Fruit fly (Drosophila melanogaster) whole organism, adult: Measurements from ENCODE around the gene CG14840.

Experiments used
- CG11617 ChIP-seq: fragments of 200-800 bp; sonication (Bioruptor generic); optimal IDR thresholded peaks from 2 replicates; lab custom pipeline; 2017; ENCODE audit warnings: mild to moderate bottlenecking, missing biosample characterization, missing genetic modification reagents, missing genetic modification characterization
- CG12768 ChIP-seq: fragments of 200-800 bp; sonication (Bioruptor generic); optimal IDR thresholded peaks from 2 replicates; lab custom pipeline; 2017; ENCODE audit warnings: missing biosample characterization, missing genetic modification characterization, mild to moderate bottlenecking, moderate library complexity, missing genetic modification reagents
- CG14711 ChIP-seq: fragments of 200-800 bp; sonication (Bioruptor generic); optimal IDR thresholded peaks from 2 replicates; lab custom pipeline; 2018; ENCODE audit warnings: missing biosample characterization, mild to moderate bottlenecking, missing genetic modification characterization, moderate library complexity
- CG1620 ChIP-seq: fragments of 200-800 bp; sonication (Bioruptor generic); optimal IDR thresholded peaks from 2 replicates; lab custom pipeline; 2016; ENCODE audit warnings: missing biosample characterization, missing genetic modification characterization
- CG33017 ChIP-seq: fragments of 200-800 bp; sonication (Bioruptor generic); optimal IDR thresholded peaks from 2 replicates; lab custom pipeline; 2018; ENCODE audit warnings: missing biosample characterization, mild to moderate bottlenecking, missing genetic modification characterization, moderate library complexity
- CG5204 ChIP-seq: fragments of 200-800 bp; sonication (Bioruptor generic); optimal IDR thresholded peaks from 2 replicates; lab custom pipeline; 2016; ENCODE audit warnings: missing biosample characterization, missing genetic modification characterization
- CG7045 ChIP-seq: fragments of 200-800 bp; sonication (Bioruptor generic); optimal IDR thresholded peaks from 2 replicates; lab custom pipeline; 2017; ENCODE audit warnings: missing biosample characterization, mild to moderate bottlenecking, missing genetic modification characterization
- CG7101 ChIP-seq: fragments of 200-800 bp; sonication (Bioruptor generic); optimal IDR thresholded peaks from 2 replicates; lab custom pipeline; 2018; ENCODE audit warnings: missing biosample characterization, mild to moderate bottlenecking, missing genetic modification characterization, moderate library complexity
- Clk ChIP-seq: fragments of 200-800 bp; sonication (Bioruptor generic); optimal IDR thresholded peaks from 2 replicates; lab custom pipeline; 2017; ENCODE audit warnings: missing biosample characterization, missing genetic modification characterization
- Crg-1 ChIP-seq: fragments of 200-800 bp; sonication (Bioruptor generic); optimal IDR thresholded peaks from 2 replicates; lab custom pipeline; 2016; ENCODE audit warnings: missing biosample characterization, missing genetic modification characterization
- Hr96 ChIP-seq: fragments of 200-800 bp; sonication (Bioruptor generic); optimal IDR thresholded peaks from 2 replicates; lab custom pipeline; 2016; ENCODE audit warnings: missing biosample characterization, missing genetic modification characterization
- Mnt ChIP-seq: fragments of 200-800 bp; sonication (Bioruptor generic); optimal IDR thresholded peaks from 2 replicates; lab custom pipeline; 2016; ENCODE audit warnings: missing biosample characterization, mild to moderate bottlenecking, missing genetic modification characterization
- bab1 ChIP-seq: fragments of 200-800 bp; sonication (Bioruptor generic); optimal IDR thresholded peaks from 3 replicates; lab custom pipeline; 2019; ENCODE audit warnings: missing biosample characterization, mild to moderate bottlenecking, missing genetic modification characterization, moderate library complexity
- cic ChIP-seq: fragments of 200-800 bp; sonication (Bioruptor generic); optimal IDR thresholded peaks from 2 replicates; lab custom pipeline; 2017; ENCODE audit warnings: missing biosample characterization, mild to moderate bottlenecking, missing genetic modification characterization, moderate library complexity
- cnc ChIP-seq, 2 experiments: fragments of >200 bp; optimal IDR thresholded peaks; 2 replicates each; lab custom pipeline; 2017
- kay ChIP-seq: fragments of 200-800 bp; sonication (Bioruptor generic); peaks from one replicate; lab custom pipeline; 2016; ENCODE audit warnings: missing biosample characterization, missing genetic modification characterization, borderline replicate concordance
- ovo ChIP-seq: fragments of 200-800 bp; sonication (Bioruptor generic); optimal IDR thresholded peaks from 2 replicates; lab custom pipeline; 2016; ENCODE audit warnings: missing biosample characterization, missing genetic modification characterization
- pad ChIP-seq: fragments of 200-800 bp; sonication (Bioruptor generic); optimal IDR thresholded peaks from 3 replicates; lab custom pipeline; 2017; ENCODE audit warnings: missing biosample characterization, missing genetic modification characterization, mild to moderate bottlenecking, moderate library complexity, missing genetic modification reagents
- tj ChIP-seq: fragments of 200-800 bp; sonication (Bioruptor generic); optimal IDR thresholded peaks from 3 replicates; lab custom pipeline; 2017; ENCODE audit warnings: missing biosample characterization, mild to moderate bottlenecking, missing genetic modification characterization, moderate library complexity
- toe ChIP-seq: fragments of 200-800 bp; sonication (Bioruptor generic); optimal IDR thresholded peaks from 2 replicates; lab custom pipeline; 2016; ENCODE audit warnings: missing biosample characterization, missing genetic modification characterization

The CG14840 gene

DNA sequence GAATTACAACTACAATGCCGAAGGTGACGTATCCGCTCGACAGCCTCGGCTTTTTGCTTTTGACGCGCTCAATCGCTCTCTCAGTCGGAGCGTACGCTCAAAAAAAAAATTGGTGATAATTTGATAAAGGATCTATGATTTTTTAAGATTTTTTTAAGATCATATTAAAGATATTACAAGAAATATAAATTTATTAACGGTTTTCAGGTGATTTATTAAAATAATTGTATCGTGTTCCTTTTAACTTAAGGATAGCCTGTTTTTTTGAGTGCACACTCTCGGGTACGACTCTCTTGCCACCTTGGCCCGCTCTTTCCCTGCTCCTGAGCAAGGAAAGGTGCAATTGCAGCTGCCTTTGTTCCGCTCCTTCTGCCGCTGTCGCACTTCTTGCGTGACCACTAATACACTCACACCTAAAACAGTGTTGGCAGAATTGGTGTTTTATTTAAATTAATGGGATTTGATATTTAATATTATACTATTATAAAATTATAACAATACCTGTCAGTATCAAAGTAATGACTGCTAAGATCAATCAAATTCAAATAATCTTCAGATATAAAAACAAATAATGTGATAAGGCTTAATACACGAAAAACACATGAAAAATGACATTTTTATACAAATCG is 17.0 kb upstream of the CG14840 start:
- TF ChIP-seq CG7045 (GFP tag; lab: Kevin White, UChicago) (peak; percentile 71), CG33017 (tag; lab: Kevin White, UChicago) (peak; percentile 80), CG5204 (GFP tag; lab: Kevin White, UChicago) (peak; percentile 36), CG12768 (GFP tag; lab: Kevin White, UChicago) (peak; percentile 42), Clk (GFP tag; lab: Kevin White, UChicago) (peak; percentile 41), bab1 (GFP tag; lab: Kevin White, UChicago) (no peak), CG14711 (tag; lab: Kevin White, UChicago) (peak; percentile 65), tj (GFP tag; lab: Kevin White, UChicago) (no peak), ovo (GFP tag; lab: Kevin White, UChicago) (no peak), toe (GFP tag; lab: Kevin White, UChicago) (peak; percentile 32), CG11617 (GFP tag; lab: Kevin White, UChicago) (peak; percentile 1), kay (peak; percentile 64), cnc (optimal IDR thresholded peaks at IDR 0.05; lab: Kevin White, UChicago) (no peak), CG7101 (tag; lab: Kevin White, UChicago) (peak; percentile 60)

DNA sequence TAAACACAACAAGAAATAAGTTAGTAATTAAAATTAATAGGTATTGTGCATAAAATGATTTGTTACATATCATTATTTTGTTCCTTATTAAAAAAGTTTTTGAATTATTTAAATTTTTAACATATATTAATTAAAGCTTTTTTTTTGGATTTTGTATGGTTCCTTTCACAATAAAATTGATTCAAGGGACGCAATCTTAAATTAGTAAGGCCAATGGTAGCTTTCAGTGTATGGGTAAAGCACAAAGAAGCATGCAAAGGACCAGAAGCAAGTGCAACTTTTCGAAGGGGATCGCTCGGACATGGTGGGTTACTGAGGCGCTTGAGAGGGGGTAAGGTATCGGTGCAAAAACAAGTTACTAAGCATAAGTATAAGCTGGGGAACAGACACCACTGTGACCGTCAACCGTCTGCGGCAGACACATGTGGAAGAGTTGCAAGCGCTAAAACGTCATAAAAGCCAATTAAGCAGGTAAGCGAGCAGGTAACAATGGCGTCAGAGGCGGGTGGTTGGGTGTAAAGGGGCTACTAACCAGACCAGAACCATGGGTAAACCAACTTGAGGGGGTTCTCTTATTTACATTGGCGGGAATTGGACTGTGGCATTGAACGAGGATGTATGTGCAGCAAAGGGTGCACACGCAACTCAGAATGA is 14.6 kb upstream of the CG14840 start:
- no peak for TF ChIP-seq CG14711 (tag; lab: Kevin White, UChicago)
- no peak for TF ChIP-seq CG33017 (tag; lab: Kevin White, UChicago)
- no peak for TF ChIP-seq CG1620 (GFP tag; lab: Kevin White, UChicago)
- no peak for TF ChIP-seq Mnt (GFP tag; lab: Kevin White, UChicago)
- TF ChIP-seq tj (GFP tag; lab: Kevin White, UChicago) = no peak

DNA sequence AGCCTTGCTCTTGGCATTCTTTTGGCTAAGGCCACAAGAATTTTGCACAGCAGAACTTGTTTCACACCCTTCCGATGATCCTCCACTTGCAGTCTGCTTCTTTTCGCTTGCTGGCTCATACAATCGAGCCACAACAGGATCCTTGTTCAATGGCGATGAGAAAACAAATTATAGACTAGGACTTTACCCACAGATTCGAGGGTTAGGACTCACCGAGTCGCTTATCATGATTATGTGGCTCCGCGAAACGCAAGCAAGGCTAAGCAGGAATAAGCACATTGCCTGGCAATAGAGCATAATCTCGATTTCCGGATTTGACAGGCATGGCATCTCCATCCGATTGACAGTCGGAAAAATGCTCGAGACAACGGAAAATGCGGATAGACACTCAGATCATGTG is 1.1 kb upstream of the CG14840 start, which contains the start of the genes CG14839 and CG14841:
Gene CG14839, plus strand, starts transcription at position 301 of the 400 bp plus-strand sequence.
Gene CG14841, minus strand, starts transcription at position 332 of the 400 bp plus-strand sequence.
- TF ChIP-seq kay (no peak), CG14711 (tag; lab: Kevin White, UChicago) (no peak), bab1 (GFP tag; lab: Kevin White, UChicago) (no peak), Mnt (GFP tag; lab: Kevin White, UChicago) (no peak), CG5204 (GFP tag; lab: Kevin White, UChicago) (no peak), ovo (GFP tag; lab: Kevin White, UChicago) (no peak), tj (GFP tag; lab: Kevin White, UChicago) (no peak), pad (GFP tag; lab: Kevin White, UChicago) (no peak), CG7045 (GFP tag; lab: Kevin White, UChicago) (no peak)

- TF ChIP-seq kay (peak; percentile 27), bab1 (GFP tag; lab: Kevin White, UChicago) (no peak)
These were observed 1.2 kb downstream of the CG14840 start, which contains the start of gene MetRS-m for dm6 chr3R:14259821-14260220. TSS of gene MetRS-m (minus strand) at chr3R:14259991.

DNA sequence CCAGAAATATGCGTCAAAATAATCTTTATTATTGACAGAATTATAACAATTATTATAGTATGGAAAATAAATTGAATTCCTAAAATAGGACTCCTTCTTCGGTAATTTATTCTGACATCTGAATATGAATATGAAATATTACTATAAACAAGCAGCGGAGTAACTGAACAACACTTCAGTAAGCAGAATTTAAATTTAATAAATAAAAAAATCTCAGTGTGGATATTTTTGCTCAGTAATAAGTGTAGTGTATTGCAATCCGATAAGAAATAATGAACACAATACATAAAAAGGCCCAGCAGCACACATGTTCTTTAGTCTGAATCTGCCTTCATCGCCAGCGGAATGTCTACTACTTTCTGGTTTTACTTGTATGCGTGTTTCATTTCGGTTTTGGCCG is 5.2 kb downstream of the CG14840 start, which contains the start of gene CG43179:
Gene CG43179, plus strand, starts transcription at position 301 of the 400 bp plus-strand sequence.
- no peak for TF ChIP-seq CG33017 (tag; lab: Kevin White, UChicago)
- TF ChIP-seq bab1 (GFP tag; lab: Kevin White, UChicago) = no peak
- no peak for TF ChIP-seq CG7045 (GFP tag; lab: Kevin White, UChicago)
- TF ChIP-seq toe (GFP tag; lab: Kevin White, UChicago) = no peak
- TF ChIP-seq Clk (GFP tag; lab: Kevin White, UChicago) = no peak

DNA sequence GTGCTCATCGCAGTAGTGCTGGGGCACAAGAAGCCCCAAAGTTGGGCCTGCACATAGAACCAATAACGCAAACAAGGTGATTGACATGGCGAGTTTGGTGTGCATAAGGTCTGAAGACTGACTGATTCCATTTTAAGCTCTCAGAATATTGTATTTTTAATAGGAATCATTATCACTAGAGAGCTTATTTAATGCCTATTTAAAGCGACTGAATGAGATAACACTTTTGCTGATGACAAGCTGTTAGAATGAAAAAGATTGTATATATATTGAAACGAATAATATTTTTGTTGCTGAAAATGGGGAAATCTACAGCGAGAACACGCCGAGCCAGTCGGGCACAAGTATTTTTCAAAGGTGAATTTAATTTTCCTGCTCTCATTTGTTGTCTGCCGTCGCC is 15.6 kb downstream of the CG14840 start, which contains the start of gene CG9616:
Gene CG9616, minus strand, starts transcription at position 101 of the 400 bp plus-strand sequence.
- TF ChIP-seq toe (GFP tag; lab: Kevin White, UChicago) (no peak), Hr96 (GFP tag; lab: Kevin White, UChicago) (no peak), Crg-1 (GFP tag; lab: Kevin White, UChicago) (no peak), cic (GFP tag; lab: Kevin White, UChicago) (no peak), cnc (optimal IDR thresholded peaks at IDR 0.05; lab: Kevin White, UChicago) (no peak), CG33017 (tag; lab: Kevin White, UChicago) (no peak), kay (no peak), pad (GFP tag; lab: Kevin White, UChicago) (no peak), CG5204 (GFP tag; lab: Kevin White, UChicago) (no peak), tj (GFP tag; lab: Kevin White, UChicago) (no peak)

dm6 chr3R:14244577-14244976 is 16.4 kb downstream of the CG14840 start, which contains the start of gene CG43291:
TSS of gene CG43291 (minus strand) at chr3R:14244677.
- no peak for TF ChIP-seq pad (GFP tag; lab: Kevin White, UChicago)
- TF ChIP-seq cnc (optimal IDR thresholded peaks at IDR 0.05; lab: Kevin White, UChicago) = no peak
- TF ChIP-seq CG12768 (GFP tag; lab: Kevin White, UChicago) = no peak
- no peak for TF ChIP-seq Mnt (GFP tag; lab: Kevin White, UChicago)
- TF ChIP-seq CG11617 (GFP tag; lab: Kevin White, UChicago) = no peak
- no peak for TF ChIP-seq Hr96 (GFP tag; lab: Kevin White, UChicago)
- TF ChIP-seq CG7101 (tag; lab: Kevin White, UChicago) = no peak
- TF ChIP-seq cic (GFP tag; lab: Kevin White, UChicago) = no peak
- TF ChIP-seq bab1 (GFP tag; lab: Kevin White, UChicago) = no peak
- TF ChIP-seq kay = no peak
- TF ChIP-seq Crg-1 (GFP tag; lab: Kevin White, UChicago) = no peak
- no peak for TF ChIP-seq ovo (GFP tag; lab: Kevin White, UChicago)
- TF ChIP-seq CG1620 (GFP tag; lab: Kevin White, UChicago) = no peak
- TF ChIP-seq tj (GFP tag; lab: Kevin White, UChicago) = no peak
